Fruit fly (Drosophila melanogaster): ENCODE measurements around the gene CG14265.

Gene CG14265

dm6 chrX:3188419-3188818 is 48.1 kb downstream of the CG14265 start (continued):
- TF ChIP-seq phol (tag; optimal IDR thresholded peaks at IDR 0.05) (no peak), BtbVII (GFP tag; optimal IDR thresholded peaks at IDR 0.05) (peak; percentile 28), Med (GFP tag) (peak; percentile 93), wek (GFP tag; optimal IDR thresholded peaks at IDR 0.05) (peak; percentile 67), otp (GFP tag; IDR thresholded peaks at IDR 0.05) (peak; percentile 75; the same call in 2 of the 3 replicates), cg (GFP tag; optimal IDR thresholded peaks at IDR 0.05) (no peak), CG14441 (GFP tag; IDR thresholded peaks at IDR 0.05) (peak; percentile 16; the same call in 1 of the 2 replicates), eve (GFP tag; optimal IDR thresholded peaks at IDR 0.05) (peak in 1 of 2 experiments; percentile 2), lbe (GFP tag; optimal IDR thresholded peaks at IDR 0.05) (no peak), zfh1 (GFP tag; IDR thresholded peaks at IDR 0.05) (peak; percentile 22; the same call in 1 of the 3 replicates), lab (GFP tag; optimal IDR thresholded peaks at IDR 0.05) (peak; percentile 76), sens-2 (GFP tag; IDR thresholded peaks at IDR 0.05) (peak; percentile 23; the same call in 1 of the 2 replicates), sens (GFP tag) (peak; percentile 89), hkb (optimal IDR thresholded peaks at IDR 0.05) (no peak), hkb (GFP tag; IDR thresholded peaks at IDR 0.05) (peak; percentile 70), Hmr (GFP tag; optimal IDR thresholded peaks at IDR 0.05) (peak; percentile 47), sr (GFP tag; IDR thresholded peaks at IDR 0.05) (0 out of 3 replicates have a peak, but pooled peaks have one; percentile 34), CG2202 (tag; optimal IDR thresholded peaks at IDR 0.05) (peak; percentile 33), CG9817 (tag; optimal IDR thresholded peaks at IDR 0.05) (peak; percentile 19), sug (tag; optimal IDR thresholded peaks at IDR 0.05) (peak; percentile 30), CG16779 (GFP tag; IDR thresholded peaks at IDR 0.05) (no peak), ci (GFP tag; IDR thresholded peaks at IDR 0.05) (peak; percentile 50; the same call in 2 of the 3 replicates), dmrt99B (tag; optimal IDR thresholded peaks at IDR 0.05) (peak; percentile 30), CG12391 (tag; optimal IDR thresholded peaks at IDR 0.05) (peak; percentile 14), CG5180 (GFP tag; optimal IDR thresholded peaks at IDR 0.05) (peak; percentile 45), CG7786 (GFP tag; optimal IDR thresholded peaks at IDR 0.05) (peak; percentile 11), trem (tag; optimal IDR thresholded peaks at IDR 0.05) (no peak), hth (optimal IDR thresholded peaks at IDR 0.05) (no peak), Blimp-1 (GFP tag; optimal IDR thresholded peaks at IDR 0.05) (peak; percentile 51), lola (GFP tag; optimal IDR thresholded peaks at IDR 0.05) (peak in 1 of 3 experiments; percentile 2), gem (tag; optimal IDR thresholded peaks at IDR 0.05) (peak; percentile 42), CG15696 (tag; optimal IDR thresholded peaks at IDR 0.05) (peak; percentile 62), CG13624 (GFP tag; optimal IDR thresholded peaks at IDR 0.05) (no peak), gsb (GFP tag; IDR thresholded peaks at IDR 0.05) (no peak), CG9727 (GFP tag; optimal IDR thresholded peaks at IDR 0.05) (peak; percentile 32), CG17385 (GFP tag; optimal IDR thresholded peaks at IDR 0.05) (peak; percentile 26), Hey (tag; optimal IDR thresholded peaks at IDR 0.05) (peak; percentile 28), hb (GFP tag; IDR thresholded peaks at IDR 0.05; ENCODE audit: partially characterized antibody) (no peak), CG11398 (GFP tag; optimal IDR thresholded peaks at IDR 0.05) (peak; percentile 58), CG9609 (GFP tag; optimal IDR thresholded peaks at IDR 0.05) (no peak), unpg (GFP tag; optimal IDR thresholded peaks at IDR 0.05) (peak; percentile 33), knrl (GFP tag; IDR thresholded peaks at IDR 0.05; ENCODE audit: partially characterized antibody) (no peak), CG12236 (GFP tag; optimal IDR thresholded peaks at IDR 0.05) (peak; percentile 40), bcd (GFP tag; optimal IDR thresholded peaks at IDR 0.05) (peak; percentile 36), org-1 (GFP tag; optimal IDR thresholded peaks at IDR 0.05) (peak; percentile 9), Hr39 (optimal IDR thresholded peaks at IDR 0.05) (no peak), CG12659 (GFP tag; optimal IDR thresholded peaks at IDR 0.05) (peak; percentile 26), Myb (GFP tag; optimal IDR thresholded peaks at IDR 0.05) (no peak), CG2678 (tag; optimal IDR thresholded peaks at IDR 0.05) (peak; percentile 69), tup (GFP tag; optimal IDR thresholded peaks at IDR 0.05) (peak; percentile 44), Awh (GFP tag; IDR thresholded peaks at IDR 0.05) (peak; percentile 53; the same call in 1 of the 2 replicates)
